Fruit fly (Drosophila melanogaster) whole organism, embryonic: Measurements from ENCODE around the gene CG17855.

Source experiments
- CG10209 ChIP-seq: fragments of 200-800 bp; sonication (Bioruptor generic); optimal IDR thresholded peaks from 3 replicates; lab custom pipeline; 2017; ENCODE audit warnings: missing biosample characterization, mild to moderate bottlenecking, missing genetic modification characterization, missing genetic modification reagents
- CG10274 ChIP-seq: fragments of 200-800 bp; sonication (Bioruptor generic); optimal IDR thresholded peaks from 3 replicates; lab custom pipeline; 2017; ENCODE audit warnings: missing biosample characterization, mild to moderate bottlenecking, missing genetic modification characterization
- CG10979 ChIP-seq: fragments of 200-800 bp; sonication (Bioruptor generic); optimal IDR thresholded peaks from 2 replicates; lab custom pipeline; 2018; ENCODE audit warnings: missing biosample characterization, mild to moderate bottlenecking, missing genetic modification characterization, moderate library complexity
- CG12744 ChIP-seq: fragments of 200-800 bp; sonication (Bioruptor generic); optimal IDR thresholded peaks from 2 replicates; lab custom pipeline; 2016; ENCODE audit warnings: missing biosample characterization, missing genetic modification characterization
- CG12942 ChIP-seq: fragments of 200-800 bp; sonication (Bioruptor generic); optimal IDR thresholded peaks from 3 replicates; lab custom pipeline; 2016; ENCODE audit warnings: missing biosample characterization, missing genetic modification characterization
- CG13424 ChIP-seq: fragments of 200-800 bp; sonication (Bioruptor generic); optimal IDR thresholded peaks from 2 replicates; lab custom pipeline; 2019; ENCODE audit warnings: missing biosample characterization, mild to moderate bottlenecking, missing genetic modification characterization, moderate library complexity
- CG14667 ChIP-seq: fragments of 200-800 bp; sonication (Bioruptor generic); IDR thresholded peaks from 2 replicates; pipeline ENCODE4 v1.3.6; 2022; ENCODE audit warnings: missing biosample characterization, missing genetic modification characterization
- CG17359 ChIP-seq: fragments of 200-800 bp; sonication (Bioruptor generic); optimal IDR thresholded peaks from 3 replicates; lab custom pipeline; 2018; ENCODE audit warnings: missing biosample characterization, mild to moderate bottlenecking, missing genetic modification characterization, moderate library complexity
- CG2120 ChIP-seq: fragments of 200-800 bp; sonication (Bioruptor generic); optimal IDR thresholded peaks from 3 replicates; lab custom pipeline; 2016; ENCODE audit warnings: missing biosample characterization, missing genetic modification characterization
- CG2889 ChIP-seq: fragments of 200-800 bp; sonication (Bioruptor generic); IDR thresholded peaks from 3 replicates; pipeline ENCODE4 v1.3.6; 2022; ENCODE audit warnings: missing biosample characterization, missing genetic modification characterization
- CG30403 ChIP-seq: fragments of 200-800 bp; sonication (Bioruptor generic); optimal IDR thresholded peaks from 3 replicates; lab custom pipeline; 2016; ENCODE audit warnings: missing biosample characterization, missing genetic modification characterization
- CG3281 ChIP-seq: fragments of 200-800 bp; sonication (Bioruptor generic); optimal IDR thresholded peaks from 3 replicates; lab custom pipeline; 2017; ENCODE audit warnings: missing biosample characterization, mild to moderate bottlenecking, missing genetic modification characterization
- CG3407 ChIP-seq: fragments of 200-800 bp; sonication (Bioruptor generic); optimal IDR thresholded peaks from 2 replicates; lab custom pipeline; 2018; ENCODE audit warnings: missing biosample characterization, mild to moderate bottlenecking, missing genetic modification characterization
- CG4282 ChIP-seq: fragments of 200-800 bp; sonication (Bioruptor generic); optimal IDR thresholded peaks from 2 replicates; lab custom pipeline; 2016; ENCODE audit warnings: missing biosample characterization, missing genetic modification characterization
- CG4707 ChIP-seq: fragments of 200-800 bp; sonication (Bioruptor generic); optimal IDR thresholded peaks from 2 replicates; lab custom pipeline; 2018; ENCODE audit warnings: missing biosample characterization, mild to moderate bottlenecking, missing genetic modification characterization, moderate library complexity
- CG6689 ChIP-seq: fragments of 200-800 bp; sonication (Bioruptor generic); IDR thresholded peaks from 2 replicates; pipeline ENCODE4 v1.3.6; 2022; ENCODE audit warnings: missing biosample characterization, missing genetic modification characterization
- CG7271 ChIP-seq: fragments of 200-800 bp; sonication (Bioruptor generic); optimal IDR thresholded peaks from 2 replicates; lab custom pipeline; 2018; ENCODE audit warnings: missing biosample characterization, mild to moderate bottlenecking, missing genetic modification characterization, moderate library complexity
- CG7839 ChIP-seq: fragments of 200-800 bp; sonication (Bioruptor generic); optimal IDR thresholded peaks from 3 replicates; lab custom pipeline; 2018; ENCODE audit warnings: missing biosample characterization, mild to moderate bottlenecking, missing genetic modification characterization, moderate library complexity
- CG8089 ChIP-seq: fragments of 200-800 bp; sonication (Bioruptor generic); optimal IDR thresholded peaks from 3 replicates; lab custom pipeline; 2016; ENCODE audit warnings: missing biosample characterization, missing genetic modification characterization
- CG9876 ChIP-seq: fragments of 200-800 bp; sonication (Bioruptor generic); optimal IDR thresholded peaks from 2 replicates; lab custom pipeline; 2016; ENCODE audit warnings: missing biosample characterization, missing genetic modification characterization
- CkIIα-i1 ChIP-seq: fragments of 200-800 bp; sonication (Bioruptor generic); IDR thresholded peaks from 2 replicates; pipeline ENCODE4 v1.3.6; 2022; ENCODE audit warnings: missing biosample characterization, missing genetic modification characterization
- CrebB ChIP-seq: fragments of 200-800 bp; sonication (Bioruptor generic); optimal IDR thresholded peaks from 3 replicates; lab custom pipeline; 2018; ENCODE audit warnings: missing biosample characterization, mild to moderate bottlenecking, missing genetic modification characterization
- D19B ChIP-seq: fragments of 200-800 bp; sonication (Bioruptor generic); optimal IDR thresholded peaks from 2 replicates; lab custom pipeline; 2017; ENCODE audit warnings: missing biosample characterization, mild to moderate bottlenecking, missing genetic modification characterization
- Dip3 ChIP-seq: fragments of 200-800 bp; sonication (Bioruptor generic); optimal IDR thresholded peaks from 3 replicates; lab custom pipeline; 2016; ENCODE audit warnings: missing biosample characterization, missing genetic modification characterization
- Eip74EF ChIP-seq, 2 experiments: fragments of 200-800 bp in 1 of 2; fragments of >200 bp in 1 of 2; sonication (Bioruptor generic) in 1 of 2; optimal IDR thresholded peaks; 2 replicates each; lab custom pipeline; 2017 to 2019; ENCODE audit warnings: missing biosample characterization in 2 of 2, missing genetic modification characterization in 2 of 2, mild to moderate bottlenecking in 1 of 2, moderate library complexity in 1 of 2
- Fer1 ChIP-seq: fragments of 200-800 bp; sonication (Bioruptor generic); optimal IDR thresholded peaks from 2 replicates; lab custom pipeline; 2017; ENCODE audit warnings: missing biosample characterization, mild to moderate bottlenecking, missing genetic modification characterization
- Fer3 ChIP-seq: fragments of 200-800 bp; sonication (Bioruptor generic); optimal IDR thresholded peaks from 2 replicates; lab custom pipeline; 2018; ENCODE audit warnings: missing biosample characterization, mild to moderate bottlenecking, missing genetic modification characterization, moderate library complexity
- Lhr ChIP-seq: fragments of 200-800 bp; sonication (Bioruptor generic); optimal IDR thresholded peaks from 3 replicates; lab custom pipeline; 2017; ENCODE audit warnings: mild to moderate bottlenecking, missing biosample characterization, missing genetic modification reagents, missing genetic modification characterization
- Mad ChIP-seq: fragments of 200-800 bp; sonication (Bioruptor generic); optimal IDR thresholded peaks from 2 replicates; lab custom pipeline; 2016; ENCODE audit warnings: missing biosample characterization, missing genetic modification characterization
- Med ChIP-seq: fragments of 200-800 bp; sonication (Bioruptor generic); peaks from one replicate; lab custom pipeline; 2016; ENCODE audit warnings: missing biosample characterization, missing genetic modification characterization, mild to moderate bottlenecking, inconsistent platforms, moderate library complexity
- Nf-YB ChIP-seq: fragments of 200-800 bp; sonication (Bioruptor generic); optimal IDR thresholded peaks from 3 replicates; lab custom pipeline; 2019; ENCODE audit warnings: missing biosample characterization, mild to moderate bottlenecking, missing genetic modification characterization, moderate library complexity
- Rfx ChIP-seq: fragments of 200-800 bp; sonication (Bioruptor generic); IDR thresholded peaks from 2 replicates; pipeline ENCODE4 v1.3.6; 2022; ENCODE audit warnings: missing biosample characterization, missing genetic modification characterization
- Stat92E ChIP-seq, 3 experiments: fragments of >200 bp in 2 of 3; fragments of 200-800 bp in 1 of 3; sonication (Bioruptor generic) in 1 of 3; optimal IDR thresholded peaks; 2 replicates each; lab custom pipeline; 2017 to 2019; ENCODE audit warnings: missing biosample characterization in 3 of 3, missing genetic modification characterization in 3 of 3, mild to moderate bottlenecking in 1 of 3, moderate library complexity in 1 of 3
- Vsx1 ChIP-seq: fragments of 200-800 bp; sonication (Bioruptor generic); optimal IDR thresholded peaks from 2 replicates; lab custom pipeline; 2017; ENCODE audit warnings: missing biosample characterization, mild to moderate bottlenecking, missing genetic modification characterization, missing genetic modification reagents
- ash1 ChIP-seq: fragments of 200-800 bp; sonication (Bioruptor generic); optimal IDR thresholded peaks from 2 replicates; lab custom pipeline; 2018; ENCODE audit warnings: missing biosample characterization, mild to moderate bottlenecking, missing genetic modification characterization
- bab2 ChIP-seq: fragments of 200-800 bp; sonication (Bioruptor generic); optimal IDR thresholded peaks from 2 replicates; lab custom pipeline; 2016; ENCODE audit warnings: missing biosample characterization, missing genetic modification characterization
- cato ChIP-seq: fragments of 200-800 bp; sonication (Bioruptor generic); optimal IDR thresholded peaks from 2 replicates; lab custom pipeline; 2016; ENCODE audit warnings: missing biosample characterization, missing genetic modification characterization, borderline replicate concordance
- chinmo ChIP-seq: fragments of 200-800 bp; sonication (Bioruptor generic); IDR thresholded peaks from 4 replicates; pipeline ENCODE4 v1.3.6; 2022; ENCODE audit warnings: missing biosample characterization, missing genetic modification characterization; ENCODE audit not compliant: partially characterized antibody
- emc ChIP-seq: fragments of 200-800 bp; sonication (Bioruptor generic); optimal IDR thresholded peaks from 2 replicates; lab custom pipeline; 2016; ENCODE audit warnings: missing biosample characterization, missing genetic modification characterization
- grau ChIP-seq: fragments of 200-800 bp; optimal IDR thresholded peaks from 3 replicates; lab custom pipeline; 2019; ENCODE audit warnings: missing biosample characterization, mild to moderate bottlenecking, missing genetic modification characterization, moderate library complexity
- grn ChIP-seq: fragments of 200-800 bp; sonication (Bioruptor generic); optimal IDR thresholded peaks from 3 replicates; lab custom pipeline; 2017; ENCODE audit warnings: missing biosample characterization, missing genetic modification characterization
- h ChIP-seq: fragments of >200 bp; optimal IDR thresholded peaks from 2 replicates; lab custom pipeline; 2017
- ham ChIP-seq: fragments of 200-800 bp; sonication (Bioruptor generic); IDR thresholded peaks from 2 replicates; pipeline ENCODE4 v1.3.6; 2022; ENCODE audit warnings: missing biosample characterization, missing genetic modification characterization
- lilli ChIP-seq: fragments of 200-800 bp; sonication (Bioruptor generic); optimal IDR thresholded peaks from 3 replicates; lab custom pipeline; 2016; ENCODE audit warnings: missing biosample characterization, missing genetic modification characterization
- pnt ChIP-seq: fragments of 200-800 bp; sonication (Bioruptor generic); optimal IDR thresholded peaks from 3 replicates; lab custom pipeline; 2016; ENCODE audit warnings: missing biosample characterization, missing genetic modification characterization
- shn ChIP-seq: fragments of 200-800 bp; sonication (Bioruptor generic); optimal IDR thresholded peaks from 3 replicates; lab custom pipeline; 2016; ENCODE audit warnings: missing biosample characterization, missing genetic modification characterization
- sima ChIP-seq: fragments of 200-800 bp; sonication (Bioruptor generic); optimal IDR thresholded peaks from 2 replicates; lab custom pipeline; 2016; ENCODE audit warnings: missing biosample characterization, missing genetic modification characterization
- ssp ChIP-seq: fragments of 200-800 bp; sonication (Bioruptor generic); IDR thresholded peaks from 2 replicates; pipeline ENCODE4 v1.3.6; 2022; ENCODE audit warnings: missing biosample characterization, missing genetic modification characterization
- tin ChIP-seq: fragments of 200-800 bp; sonication (Bioruptor generic); optimal IDR thresholded peaks from 3 replicates; lab custom pipeline; 2016; ENCODE audit warnings: missing biosample characterization, missing genetic modification characterization
- unpg ChIP-seq: fragments of 200-800 bp; sonication (Bioruptor generic); optimal IDR thresholded peaks from 3 replicates; lab custom pipeline; 2018; ENCODE audit warnings: missing biosample characterization, mild to moderate bottlenecking, missing genetic modification characterization, moderate library complexity

The CG17855 gene

dm6 chr2L:9576269-9576933 is 36.1 kb downstream of the CG17855 start, which contains the start of gene Mtpalpha (continued):
- TF ChIP-seq Med (GFP tag; lab: Kevin White, UChicago) (peak; percentile 89), Lhr (peak; percentile 88), CG10274 (GFP tag; lab: Kevin White, UChicago) (no peak), Fer3 (peak; percentile 4), CG12942 (no peak), lilli (GFP tag; lab: Kevin White, UChicago) (peak; percentile 61), h (lab: Kevin White, UChicago) (no peak), Vsx1 (GFP tag; lab: Kevin White, UChicago) (no peak), CG13424 (tag; lab: Kevin White, UChicago) (peak; percentile 48), pnt (GFP tag; lab: Kevin White, UChicago) (peak; percentile 22), Mad (no peak), shn (GFP tag; lab: Kevin White, UChicago) (no peak), CG7839 (tag; lab: Kevin White, UChicago) (peak; percentile 49), CG8089 (GFP tag; lab: Kevin White, UChicago) (peak; percentile 60), Dip3 (no peak), CG7271 (tag; lab: Kevin White, UChicago) (no peak), CkIIα-i1 (GFP tag; lab: Robert Waterston, UW) (no peak), CG12744 (peak; percentile 27), Nf-YB (GFP tag; lab: Kevin White, UChicago) (peak; percentile 31), CG4707 (GFP tag; lab: Kevin White, UChicago) (peak; percentile 12), D19B (GFP tag; lab: Kevin White, UChicago) (no peak), CG10979 (tag; lab: Kevin White, UChicago) (peak; percentile 100), sima (GFP tag; lab: Kevin White, UChicago) (no peak), tin (peak; percentile 47), grau (no peak), CG9876 (GFP tag; lab: Kevin White, UChicago) (peak; percentile 42), CG10209 (peak; percentile 32), Eip74EF (GFP tag; optimal IDR thresholded peaks at IDR 0.05; lab: Kevin White, UChicago) (peak in 1 of 2 experiments; percentile 4), CG2889 (GFP tag; lab: Robert Waterston, UW) (no peak), CG2120 (GFP tag; lab: Kevin White, UChicago) (peak; percentile 38), cato (GFP tag; lab: Kevin White, UChicago) (no peak), ssp (GFP tag; lab: Robert Waterston, UW) (peak; percentile 47), ash1 (no peak), Stat92E (GFP tag; optimal IDR thresholded peaks at IDR 0.05; lab: Kevin White, UChicago) (peak in 1 of 3 experiments; percentile 40), ham (GFP tag; lab: Robert Waterston, UW) (no peak), CG6689 (GFP tag; lab: Robert Waterston, UW) (no peak), unpg (peak; percentile 45), chinmo (peak; percentile 86; the same call in 2 of the 4 replicates), grn (GFP tag; lab: Kevin White, UChicago) (no peak), CG3407 (GFP tag; lab: Kevin White, UChicago) (no peak), bab2 (GFP tag; lab: Kevin White, UChicago) (peak; percentile 41), CrebB (tag; lab: Kevin White, UChicago) (peak; percentile 0), CG4282 (GFP tag; lab: Kevin White, UChicago) (no peak), CG30403 (GFP tag; lab: Kevin White, UChicago) (peak; percentile 43), Fer1 (GFP tag; lab: Kevin White, UChicago) (peak; percentile 24), emc (no peak), CG14667 (GFP tag; lab: Robert Waterston, UW) (no peak), Rfx (peak; percentile 76; the same call in 1 of the 2 replicates), CG17359 (tag; lab: Kevin White, UChicago) (peak; percentile 7), CG3281 (no peak)
